Fruit fly (Drosophila melanogaster) whole organism, adult: Measurements from ENCODE around the gene twe.

Experiments used
- CG12768 ChIP-seq: fragments of 200-800 bp; sonication (Bioruptor generic); optimal IDR thresholded peaks from 2 replicates; lab custom pipeline; 2017; ENCODE audit warnings: missing biosample characterization, missing genetic modification characterization, mild to moderate bottlenecking, moderate library complexity, missing genetic modification reagents
- CG1620 ChIP-seq: fragments of 200-800 bp; sonication (Bioruptor generic); optimal IDR thresholded peaks from 2 replicates; lab custom pipeline; 2016; ENCODE audit warnings: missing biosample characterization, missing genetic modification characterization
- CG5204 ChIP-seq: fragments of 200-800 bp; sonication (Bioruptor generic); optimal IDR thresholded peaks from 2 replicates; lab custom pipeline; 2016; ENCODE audit warnings: missing biosample characterization, missing genetic modification characterization
- CG7045 ChIP-seq: fragments of 200-800 bp; sonication (Bioruptor generic); optimal IDR thresholded peaks from 2 replicates; lab custom pipeline; 2017; ENCODE audit warnings: missing biosample characterization, mild to moderate bottlenecking, missing genetic modification characterization
- Clk ChIP-seq: fragments of 200-800 bp; sonication (Bioruptor generic); optimal IDR thresholded peaks from 2 replicates; lab custom pipeline; 2017; ENCODE audit warnings: missing biosample characterization, missing genetic modification characterization
- Crg-1 ChIP-seq: fragments of 200-800 bp; sonication (Bioruptor generic); optimal IDR thresholded peaks from 2 replicates; lab custom pipeline; 2016; ENCODE audit warnings: missing biosample characterization, missing genetic modification characterization
- Hr96 ChIP-seq: fragments of 200-800 bp; sonication (Bioruptor generic); optimal IDR thresholded peaks from 2 replicates; lab custom pipeline; 2016; ENCODE audit warnings: missing biosample characterization, missing genetic modification characterization
- Mnt ChIP-seq: fragments of 200-800 bp; sonication (Bioruptor generic); optimal IDR thresholded peaks from 2 replicates; lab custom pipeline; 2016; ENCODE audit warnings: missing biosample characterization, mild to moderate bottlenecking, missing genetic modification characterization
- cnc ChIP-seq, 2 experiments: fragments of >200 bp; optimal IDR thresholded peaks; 2 replicates each; lab custom pipeline; 2017
- tj ChIP-seq: fragments of 200-800 bp; sonication (Bioruptor generic); optimal IDR thresholded peaks from 3 replicates; lab custom pipeline; 2017; ENCODE audit warnings: missing biosample characterization, mild to moderate bottlenecking, missing genetic modification characterization, moderate library complexity
- toe ChIP-seq: fragments of 200-800 bp; sonication (Bioruptor generic); optimal IDR thresholded peaks from 2 replicates; lab custom pipeline; 2016; ENCODE audit warnings: missing biosample characterization, missing genetic modification characterization

DNA sequence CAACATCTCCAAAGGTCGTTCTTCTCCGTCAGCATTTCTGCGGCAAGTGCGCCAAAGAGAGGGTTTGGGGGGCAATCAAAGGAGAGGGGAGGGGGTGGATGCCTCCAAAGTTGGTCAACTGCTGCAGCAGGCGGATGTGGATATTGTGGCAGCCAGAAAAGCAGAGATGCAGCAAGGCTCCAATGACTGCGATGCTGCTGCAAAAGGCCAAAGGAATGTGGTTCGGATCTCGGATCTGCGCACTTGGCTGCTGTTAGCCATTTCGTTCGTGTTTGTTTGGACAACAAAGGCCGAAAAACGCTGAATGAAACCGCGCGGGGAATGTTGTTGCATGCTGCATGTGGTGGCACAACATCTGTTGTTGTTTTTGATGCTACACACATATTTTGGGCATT is 20.4 kb upstream of the twe start:
- no peak for TF ChIP-seq CG12768 (GFP tag; lab: Kevin White, UChicago)
- no peak for TF ChIP-seq Clk (GFP tag; lab: Kevin White, UChicago)
- TF ChIP-seq tj (GFP tag; lab: Kevin White, UChicago): no peak
- no peak for TF ChIP-seq Hr96
- TF ChIP-seq toe (GFP tag; lab: Kevin White, UChicago): no peak
- TF ChIP-seq Crg-1 (GFP tag; lab: Kevin White, UChicago): no peak
- TF ChIP-seq CG1620 (GFP tag; lab: Kevin White, UChicago): no peak
- no peak for TF ChIP-seq CG7045
- TF ChIP-seq CG5204: no peak
- TF ChIP-seq Mnt (GFP tag; lab: Kevin White, UChicago): no peak
- no peak for TF ChIP-seq cnc (optimal IDR thresholded peaks at IDR 0.05; lab: Kevin White, UChicago)
